Fruit fly (Drosophila melanogaster) whole organism, embryonic: Measurements from ENCODE around the gene CG14778.

Experiments used
- Adf1 ChIP-seq: fragments of 200-800 bp; sonication (Bioruptor generic); IDR thresholded peaks from 2 replicates; pipeline ENCODE4 v1.3.6; 2022; ENCODE audit warnings: missing biosample characterization, missing genetic modification characterization
- B-H1 ChIP-seq: fragments of 200-800 bp; sonication (Bioruptor generic); IDR thresholded peaks from 3 replicates; pipeline ENCODE4 v1.3.6; 2022; ENCODE audit warnings: missing biosample characterization, missing genetic modification characterization
- BtbVII ChIP-seq: fragments of 200-800 bp; sonication (Bioruptor generic); optimal IDR thresholded peaks from 3 replicates; lab custom pipeline; 2017; ENCODE audit warnings: missing biosample characterization, mild to moderate bottlenecking, missing genetic modification characterization
- CG10267 ChIP-seq: fragments of 200-800 bp; sonication (Bioruptor generic); optimal IDR thresholded peaks from 2 replicates; lab custom pipeline; 2018; ENCODE audit warnings: missing biosample characterization, mild to moderate bottlenecking, missing genetic modification characterization, moderate library complexity
- CG10462 ChIP-seq: fragments of 200-800 bp; sonication (Bioruptor generic); optimal IDR thresholded peaks from 2 replicates; lab custom pipeline; 2016; ENCODE audit warnings: missing biosample characterization, missing genetic modification characterization
- CG1233 ChIP-seq: fragments of 200-800 bp; sonication (Bioruptor generic); optimal IDR thresholded peaks from 4 replicates; lab custom pipeline; 2018; ENCODE audit warnings: missing biosample characterization, mild to moderate bottlenecking, missing genetic modification characterization
- CG13287 ChIP-seq: fragments of 200-800 bp; sonication (Bioruptor generic); IDR thresholded peaks from 2 replicates; pipeline ENCODE4 v1.3.6; 2022; ENCODE audit warnings: missing biosample characterization, missing genetic modification characterization; ENCODE audit not compliant: partially characterized antibody
- CG14667 ChIP-seq: fragments of 200-800 bp; sonication (Bioruptor generic); IDR thresholded peaks from 2 replicates; pipeline ENCODE4 v1.3.6; 2022; ENCODE audit warnings: missing biosample characterization, missing genetic modification characterization
- CG14710 ChIP-seq: fragments of 200-800 bp; sonication (Bioruptor generic); optimal IDR thresholded peaks from 3 replicates; lab custom pipeline; 2019; ENCODE audit warnings: missing biosample characterization, mild to moderate bottlenecking, missing genetic modification characterization, moderate library complexity
- CG15011 ChIP-seq: fragments of 200-800 bp; sonication (Bioruptor generic); optimal IDR thresholded peaks from 3 replicates; lab custom pipeline; 2018; ENCODE audit warnings: missing biosample characterization, mild to moderate bottlenecking, missing genetic modification characterization
- CG15696 ChIP-seq: fragments of 200-800 bp; sonication (Bioruptor generic); optimal IDR thresholded peaks from 2 replicates; lab custom pipeline; 2019; ENCODE audit warnings: missing biosample characterization, mild to moderate bottlenecking, missing genetic modification characterization, moderate library complexity
- CG17612 ChIP-seq: fragments of 200-800 bp; sonication (Bioruptor generic); IDR thresholded peaks from 2 replicates; pipeline ENCODE4 v1.3.6; 2022; ENCODE audit warnings: missing biosample characterization, missing genetic modification characterization
- CG17829 ChIP-seq: fragments of 200-800 bp; optimal IDR thresholded peaks from 2 replicates; lab custom pipeline; 2019; ENCODE audit warnings: missing biosample characterization, mild to moderate bottlenecking, missing genetic modification characterization, moderate library complexity
- CG2889 ChIP-seq: fragments of 200-800 bp; sonication (Bioruptor generic); IDR thresholded peaks from 3 replicates; pipeline ENCODE4 v1.3.6; 2022; ENCODE audit warnings: missing biosample characterization, missing genetic modification characterization
- CG30020 ChIP-seq: fragments of 200-800 bp; optimal IDR thresholded peaks from 2 replicates; lab custom pipeline; 2019; ENCODE audit warnings: missing biosample characterization, mild to moderate bottlenecking, missing genetic modification characterization, moderate library complexity
- CG3065 ChIP-seq: fragments of 200-800 bp; sonication (Bioruptor generic); optimal IDR thresholded peaks from 2 replicates; lab custom pipeline; 2016; ENCODE audit warnings: missing biosample characterization, missing genetic modification characterization
- CG34422 ChIP-seq: fragments of 200-800 bp; sonication (Bioruptor generic); IDR thresholded peaks from 3 replicates; pipeline ENCODE4 v1.3.6; 2022; ENCODE audit warnings: missing biosample characterization, missing genetic modification characterization
- CG6254 ChIP-seq: fragments of 200-800 bp; sonication (Bioruptor generic); optimal IDR thresholded peaks from 3 replicates; lab custom pipeline; 2017; ENCODE audit warnings: mild to moderate bottlenecking, missing biosample characterization, missing genetic modification reagents, missing genetic modification characterization
- CG9797 ChIP-seq: fragments of 200-800 bp; sonication (Bioruptor generic); optimal IDR thresholded peaks from 3 replicates; lab custom pipeline; 2018; ENCODE audit warnings: missing biosample characterization, mild to moderate bottlenecking, missing genetic modification characterization
- Camta ChIP-seq: fragments of 200-800 bp; sonication (Bioruptor generic); optimal IDR thresholded peaks from 2 replicates; lab custom pipeline; 2016; ENCODE audit warnings: missing biosample characterization, missing genetic modification characterization
- Dbx ChIP-seq: fragments of 200-800 bp; sonication (Bioruptor generic); IDR thresholded peaks from 3 replicates; pipeline ENCODE4 v1.3.6; 2022; ENCODE audit warnings: missing biosample characterization, missing genetic modification characterization
- Fer2 ChIP-seq: fragments of 200-800 bp; sonication (Bioruptor generic); optimal IDR thresholded peaks from 2 replicates; lab custom pipeline; 2018; ENCODE audit warnings: missing biosample characterization, mild to moderate bottlenecking, missing genetic modification characterization, moderate library complexity
- Hmx ChIP-seq: fragments of 200-800 bp; sonication (Bioruptor generic); optimal IDR thresholded peaks from 2 replicates; lab custom pipeline; 2016; ENCODE audit warnings: missing biosample characterization, missing genetic modification characterization
- Pdp1 ChIP-seq, 2 experiments: fragments of 200-800 bp; sonication (Bioruptor generic); optimal IDR thresholded peaks; 3 replicates each; lab custom pipeline; 2016; ENCODE audit warnings: missing biosample characterization in 2 of 2, missing genetic modification characterization in 2 of 2, mild to moderate bottlenecking in 1 of 2, moderate library complexity in 1 of 2
- Rfx ChIP-seq: fragments of 200-800 bp; sonication (Bioruptor generic); IDR thresholded peaks from 2 replicates; pipeline ENCODE4 v1.3.6; 2022; ENCODE audit warnings: missing biosample characterization, missing genetic modification characterization
- Six4 ChIP-seq: fragments of 200-800 bp; sonication (Bioruptor generic); optimal IDR thresholded peaks from 2 replicates; lab custom pipeline; 2016; ENCODE audit warnings: missing biosample characterization, missing genetic modification characterization
- Sox100B ChIP-seq: fragments of 200-800 bp; sonication (Bioruptor generic); optimal IDR thresholded peaks from 3 replicates; lab custom pipeline; 2018; ENCODE audit warnings: missing biosample characterization, mild to moderate bottlenecking, missing genetic modification characterization
- Stat92E ChIP-seq, 3 experiments: fragments of >200 bp in 2 of 3; fragments of 200-800 bp in 1 of 3; sonication (Bioruptor generic) in 1 of 3; optimal IDR thresholded peaks; 2 replicates each; lab custom pipeline; 2017 to 2019; ENCODE audit warnings: missing biosample characterization in 3 of 3, missing genetic modification characterization in 3 of 3, mild to moderate bottlenecking in 1 of 3, moderate library complexity in 1 of 3
- amos ChIP-seq: fragments of 200-800 bp; sonication (Bioruptor generic); IDR thresholded peaks from 2 replicates; pipeline ENCODE4 v1.3.6; 2022; ENCODE audit warnings: missing biosample characterization, missing genetic modification characterization; ENCODE audit not compliant: partially characterized antibody
- aop ChIP-seq: fragments of 200-800 bp; sonication (Bioruptor generic); IDR thresholded peaks from 2 replicates; pipeline ENCODE4 v1.3.6; 2022; ENCODE audit warnings: missing biosample characterization, missing genetic modification characterization
- ara ChIP-seq: fragments of 200-800 bp; sonication (Bioruptor generic); IDR thresholded peaks from 2 replicates; pipeline ENCODE4 v1.3.6; 2022; ENCODE audit warnings: missing biosample characterization, missing genetic modification characterization
- btn ChIP-seq: fragments of 200-800 bp; sonication (Bioruptor generic); optimal IDR thresholded peaks from 2 replicates; lab custom pipeline; 2016; ENCODE audit warnings: missing biosample characterization, missing genetic modification characterization
- chn ChIP-seq: fragments of 200-800 bp; sonication (Bioruptor generic); optimal IDR thresholded peaks from 2 replicates; lab custom pipeline; 2016; ENCODE audit warnings: missing biosample characterization, missing genetic modification characterization
- corto ChIP-seq: fragments of 200-800 bp; sonication (Bioruptor generic); optimal IDR thresholded peaks from 2 replicates; lab custom pipeline; 2016; ENCODE audit warnings: missing biosample characterization, mild to moderate bottlenecking, missing genetic modification characterization, moderate library complexity
- disco-r ChIP-seq: fragments of 200-800 bp; sonication (Bioruptor generic); optimal IDR thresholded peaks from 2 replicates; lab custom pipeline; 2016; ENCODE audit warnings: missing biosample characterization, missing genetic modification characterization
- fd102C ChIP-seq: fragments of 200-800 bp; sonication (Bioruptor generic); optimal IDR thresholded peaks from 2 replicates; lab custom pipeline; 2018; ENCODE audit warnings: missing biosample characterization, mild to moderate bottlenecking, missing genetic modification characterization, moderate library complexity
- ftz-f1 ChIP-seq: fragments of 200-800 bp; sonication (Bioruptor generic); optimal IDR thresholded peaks from 2 replicates; lab custom pipeline; 2016; ENCODE audit warnings: missing biosample characterization, missing genetic modification characterization
- gce ChIP-seq: fragments of 200-800 bp; sonication (Bioruptor generic); IDR thresholded peaks from 3 replicates; pipeline ENCODE4 v1.3.6; 2022; ENCODE audit warnings: missing biosample characterization, missing genetic modification characterization
- ken ChIP-seq: fragments of 200-800 bp; sonication (Bioruptor generic); IDR thresholded peaks from 3 replicates; pipeline ENCODE4 v1.3.6; 2022; ENCODE audit warnings: missing biosample characterization, missing genetic modification characterization
- lab ChIP-seq: fragments of 200-800 bp; sonication (Bioruptor generic); optimal IDR thresholded peaks from 3 replicates; lab custom pipeline; 2017; ENCODE audit warnings: missing biosample characterization, missing genetic modification characterization, mild to moderate bottlenecking, moderate library complexity, missing genetic modification reagents
- nerfin-2 ChIP-seq: fragments of 200-800 bp; sonication (Bioruptor generic); IDR thresholded peaks from 2 replicates; pipeline ENCODE4 v1.3.6; 2022; ENCODE audit warnings: missing biosample characterization, missing genetic modification characterization; ENCODE audit not compliant: partially characterized antibody
- pho ChIP-seq: fragments of 200-800 bp; sonication (Bioruptor generic); optimal IDR thresholded peaks from 2 replicates; lab custom pipeline; 2016; ENCODE audit warnings: missing biosample characterization, missing genetic modification characterization
- slou ChIP-seq: fragments of 200-800 bp; sonication (Bioruptor generic); optimal IDR thresholded peaks from 3 replicates; lab custom pipeline; 2016; ENCODE audit warnings: missing biosample characterization, missing genetic modification characterization
- tio ChIP-seq: fragments of 200-800 bp; sonication (Bioruptor generic); optimal IDR thresholded peaks from 2 replicates; lab custom pipeline; 2017; ENCODE audit warnings: missing biosample characterization, missing genetic modification characterization, inconsistent platforms
- tll ChIP-seq, 2 experiments: fragments of 200-800 bp in 1 of 2; fragments of >200 bp in 1 of 2; sonication (Bioruptor generic) in 1 of 2; optimal IDR thresholded peaks; 2 replicates each; lab custom pipeline; 2017 to 2019; ENCODE audit warnings: missing biosample characterization in 2 of 2, missing genetic modification characterization in 2 of 2, mild to moderate bottlenecking in 1 of 2, moderate library complexity in 1 of 2
- trem ChIP-seq: fragments of 200-800 bp; optimal IDR thresholded peaks from 3 replicates; lab custom pipeline; 2019; ENCODE audit warnings: missing biosample characterization, mild to moderate bottlenecking, missing genetic modification characterization, moderate library complexity
- tx ChIP-seq: fragments of 200-800 bp; sonication (Bioruptor generic); optimal IDR thresholded peaks from 2 replicates; lab custom pipeline; 2016; ENCODE audit warnings: missing biosample characterization, missing genetic modification characterization
- usp ChIP-seq: fragments of >200 bp; optimal IDR thresholded peaks from 2 replicates; lab custom pipeline; 2017; ENCODE audit warnings: missing biosample characterization, missing genetic modification characterization
- vvl ChIP-seq: fragments of 200-800 bp; sonication (Bioruptor generic); IDR thresholded peaks from 2 replicates; pipeline ENCODE4 v1.3.6; 2022; ENCODE audit warnings: missing biosample characterization, missing genetic modification characterization
- zen2 ChIP-seq: fragments of 200-800 bp; sonication (Bioruptor generic); IDR thresholded peaks from 3 replicates; pipeline ENCODE4 v1.3.6; 2022; ENCODE audit warnings: missing biosample characterization, missing genetic modification characterization; ENCODE audit not compliant: partially characterized antibody

CG14778 gene

dm6 chrX:1470562-1470961 lies 3.3 kb downstream of the CG14778 start, which contains the start of gene pck (continued):
- TF ChIP-seq CG6254 (no peak), CG1233 (GFP tag; lab: Kevin White, UChicago) (no peak), Hmx (GFP tag; lab: Kevin White, UChicago) (no peak), nerfin-2 (GFP tag; lab: Robert Waterston, UW) (0 out of 2 replicates have a peak, but pooled peaks have one; percentile 29), CG10267 (tag; lab: Kevin White, UChicago) (peak; percentile 77), lab (GFP tag; lab: Kevin White, UChicago) (peak; percentile 74), Stat92E (GFP tag; optimal IDR thresholded peaks at IDR 0.05; lab: Kevin White, UChicago) (no peak), vvl (peak; percentile 86), BtbVII (GFP tag; lab: Kevin White, UChicago) (no peak), ken (peak; percentile 73), ara (GFP tag; lab: Robert Waterston, UW) (peak; percentile 65), trem (tag; lab: Kevin White, UChicago) (peak; percentile 77), amos (GFP tag; lab: Robert Waterston, UW) (peak; percentile 39; the same call in 1 of the 2 replicates), btn (GFP tag; lab: Kevin White, UChicago) (peak; percentile 28), slou (no peak), gce (GFP tag; lab: Robert Waterston, UW) (no peak), Rfx (GFP tag; lab: Robert Waterston, UW) (peak; percentile 73), CG34422 (peak; percentile 70; the same call in 2 of the 3 replicates), disco-r (GFP tag; lab: Kevin White, UChicago) (peak; percentile 49), Adf1 (peak; percentile 31; the same call in 1 of the 2 replicates), Dbx (GFP tag; lab: Robert Waterston, UW) (peak; percentile 59; the same call in 2 of the 3 replicates), CG17829 (peak; percentile 67), Six4 (GFP tag; lab: Kevin White, UChicago) (peak; percentile 47), chn (GFP tag; lab: Kevin White, UChicago) (peak; percentile 83), CG15696 (peak; percentile 59), CG17612 (GFP tag; lab: Robert Waterston, UW) (no peak), CG30020 (tag; lab: Kevin White, UChicago) (peak; percentile 50), tio (GFP tag; lab: Kevin White, UChicago) (no peak), B-H1 (GFP tag; lab: Robert Waterston, UW) (peak; percentile 54; the same call in 1 of the 3 replicates), ftz-f1 (GFP tag; lab: Kevin White, UChicago) (no peak), CG14710 (peak; percentile 75), corto (GFP tag; lab: Kevin White, UChicago) (no peak), tll (GFP tag; optimal IDR thresholded peaks at IDR 0.05; lab: Kevin White, UChicago) (no peak), CG3065 (GFP tag; lab: Kevin White, UChicago) (no peak), aop (GFP tag; lab: Robert Waterston, UW) (no peak), zen2 (GFP tag; lab: Robert Waterston, UW) (no peak; the same call in 2 of the 3 replicates), Fer2 (no peak), Camta (peak; percentile 69), Sox100B (GFP tag; lab: Kevin White, UChicago) (no peak), CG9797 (peak; percentile 76), pho (GFP tag; lab: Kevin White, UChicago) (peak; percentile 68), CG14667 (GFP tag; lab: Robert Waterston, UW) (peak; percentile 44), Pdp1 (GFP tag; optimal IDR thresholded peaks at IDR 0.05; lab: Kevin White, UChicago) (peak; percentile 32 to 76), fd102C (no peak), CG15011 (GFP tag; lab: Kevin White, UChicago) (no peak), CG10462 (GFP tag; lab: Kevin White, UChicago) (peak; percentile 81), CG13287 (peak; percentile 65), CG2889 (GFP tag; lab: Robert Waterston, UW) (0 out of 3 replicates have a peak, but pooled peaks have one; percentile 61), tx (GFP tag; lab: Kevin White, UChicago) (peak; percentile 32), usp (GFP tag; lab: Kevin White, UChicago) (no peak)
